Worm (Caenorhabditis elegans) whole organism, late embryonic: ENCODE measurements around the gene Y39B6A.10.

Experiments used
- F13H6.1 ChIP-seq: sonication (generic microtip); optimal IDR thresholded peaks from 2 replicates; lab custom pipeline; 2016; ENCODE audit warnings: missing genetic modification characterization, missing compliant biosample characterization
- ama-1 ChIP-seq: fragments of 150-350 bp; optimal IDR thresholded peaks from 2 replicates; lab custom pipeline; 2014
- elt-2 ChIP-seq: sonication (generic microtip); optimal IDR thresholded peaks from 2 replicates; lab custom pipeline; 2016; ENCODE audit warnings: missing genetic modification reagents, missing genetic modification characterization, missing compliant biosample characterization
- elt-4 ChIP-seq: sonication (generic microtip); optimal IDR thresholded peaks from 2 replicates; lab custom pipeline; 2016; ENCODE audit warnings: missing genetic modification characterization, missing compliant biosample characterization
- ets-4 ChIP-seq: sonication (generic microtip); optimal IDR thresholded peaks from 2 replicates; lab custom pipeline; 2016; ENCODE audit warnings: missing genetic modification characterization, missing compliant biosample characterization
- hlh-15 ChIP-seq: sonication (generic microtip); optimal IDR thresholded peaks from 2 replicates; lab custom pipeline; 2016; ENCODE audit warnings: missing genetic modification characterization, missing compliant biosample characterization
- lim-6 ChIP-seq: sonication (generic microtip); optimal IDR thresholded peaks from 2 replicates; lab custom pipeline; 2016; ENCODE audit warnings: missing genetic modification characterization, missing compliant biosample characterization
- rnt-1 ChIP-seq: sonication (generic microtip); optimal IDR thresholded peaks from 2 replicates; lab custom pipeline; 2016; ENCODE audit warnings: missing genetic modification characterization, missing compliant biosample characterization
- tbx-2 ChIP-seq: sonication (generic microtip); optimal IDR thresholded peaks from 2 replicates; lab custom pipeline; 2016; ENCODE audit warnings: missing genetic modification characterization, missing compliant biosample characterization
- unc-86 ChIP-seq: sonication (generic microtip); optimal IDR thresholded peaks from 2 replicates; lab custom pipeline; 2016; ENCODE audit warnings: missing genetic modification characterization, missing compliant biosample characterization
- zip-5 ChIP-seq: sonication (generic microtip); optimal IDR thresholded peaks from 2 replicates; lab custom pipeline; 2016; ENCODE audit warnings: missing genetic modification characterization, missing compliant biosample characterization

- TF ChIP-seq F13H6.1 (tag; lab: Kevin White, UChicago) (no peak), elt-2 (tag; lab: Kevin White, UChicago) (no peak), ama-1 (lab: Kevin White, UChicago) (no peak), hlh-15 (tag; lab: Kevin White, UChicago) (no peak), tbx-2 (tag; lab: Kevin White, UChicago) (no peak), elt-4 (tag; lab: Kevin White, UChicago) (no peak), zip-5 (no peak), ets-4 (tag; lab: Kevin White, UChicago) (no peak), unc-86 (tag; lab: Kevin White, UChicago) (no peak), lim-6 (tag; lab: Kevin White, UChicago) (no peak), rnt-1 (tag; lab: Kevin White, UChicago) (no peak)
These were observed 49.6 kb downstream of the Y39B6A.10 start for ce11 chrV:19083789-19084188.
